Worm (Caenorhabditis elegans) whole organism, late embryonic: Measurements from ENCODE around the gene Y25C1A.6.

Experiments
- C08G9.2 ChIP-seq: sonication (generic microtip); optimal IDR thresholded peaks from 2 replicates; lab custom pipeline; 2016; ENCODE audit warnings: mild to moderate bottlenecking, missing genetic modification characterization, moderate library complexity, missing compliant biosample characterization
- F13H6.1 ChIP-seq: sonication (generic microtip); optimal IDR thresholded peaks from 2 replicates; lab custom pipeline; 2016; ENCODE audit warnings: missing genetic modification characterization, missing compliant biosample characterization
- K02D7.2 ChIP-seq: sonication (generic microtip); optimal IDR thresholded peaks from 2 replicates; lab custom pipeline; 2017; ENCODE audit warnings: mild to moderate bottlenecking, missing genetic modification characterization, missing compliant biosample characterization
- T23F11.4 ChIP-seq: fragments of 200-800 bp; sonication (Bioruptor generic); optimal IDR thresholded peaks from 2 replicates; lab custom pipeline; 2018; ENCODE audit warnings: mild to moderate bottlenecking, missing genetic modification characterization, missing compliant biosample characterization
- Y22D7AL.16 ChIP-seq: sonication (generic microtip); optimal IDR thresholded peaks from 2 replicates; lab custom pipeline; 2016; ENCODE audit warnings: missing genetic modification characterization, missing compliant biosample characterization
- ama-1 ChIP-seq: fragments of 150-350 bp; optimal IDR thresholded peaks from 2 replicates; lab custom pipeline; 2014
- ceh-18 ChIP-seq: sonication (generic microtip); optimal IDR thresholded peaks from 2 replicates; lab custom pipeline; 2016; ENCODE audit warnings: missing genetic modification characterization, missing compliant biosample characterization
- ceh-2 ChIP-seq: sonication (generic microtip); optimal IDR thresholded peaks from 2 replicates; lab custom pipeline; 2016; ENCODE audit warnings: missing genotype, missing genetic modification characterization, missing compliant biosample characterization
- ceh-22 ChIP-seq: sonication (generic microtip); optimal IDR thresholded peaks from 2 replicates; lab custom pipeline; 2017; ENCODE audit warnings: missing biosample characterization, missing genetic modification characterization
- ceh-24 ChIP-seq: sonication (generic microtip); optimal IDR thresholded peaks from 2 replicates; lab custom pipeline; 2016; ENCODE audit warnings: mild to moderate bottlenecking, missing genetic modification characterization, missing compliant biosample characterization
- ceh-30 ChIP-seq: fragments of 150-350 bp; optimal IDR thresholded peaks from 2 replicates; lab custom pipeline; 2014; ENCODE audit warnings: missing biosample characterization, missing genetic modification characterization
- ceh-31 ChIP-seq: sonication (generic microtip); optimal IDR thresholded peaks from 2 replicates; lab custom pipeline; 2016; ENCODE audit warnings: missing genetic modification characterization, missing compliant biosample characterization
- ceh-34 ChIP-seq: sonication (generic microtip); optimal IDR thresholded peaks from 2 replicates; lab custom pipeline; 2016; ENCODE audit warnings: mild to moderate bottlenecking, missing genetic modification characterization, missing compliant biosample characterization
- ceh-6 ChIP-seq: fragments of 200-800 bp; sonication (Bioruptor generic); optimal IDR thresholded peaks from 2 replicates; lab custom pipeline; 2018; ENCODE audit warnings: mild to moderate bottlenecking, missing genetic modification characterization, missing compliant biosample characterization
- ceh-9 ChIP-seq: sonication (generic microtip); optimal IDR thresholded peaks from 2 replicates; lab custom pipeline; 2016; ENCODE audit warnings: mild to moderate bottlenecking, missing genetic modification characterization, inconsistent platforms, missing compliant biosample characterization
- che-1 ChIP-seq: sonication (generic microtip); optimal IDR thresholded peaks from 2 replicates; lab custom pipeline; 2016; ENCODE audit warnings: mild to moderate bottlenecking, missing genetic modification characterization, missing compliant biosample characterization
- dmd-4 ChIP-seq: sonication (generic microtip); optimal IDR thresholded peaks from 2 replicates; lab custom pipeline; 2016; ENCODE audit warnings: borderline replicate concordance, missing genetic modification characterization, missing compliant biosample characterization
- dve-1 ChIP-seq: sonication (generic microtip); optimal IDR thresholded peaks from 2 replicates; lab custom pipeline; 2017; ENCODE audit warnings: antibody characterized with exemption, mild to moderate bottlenecking, missing genetic modification characterization, missing compliant biosample characterization
- elt-4 ChIP-seq: sonication (generic microtip); optimal IDR thresholded peaks from 2 replicates; lab custom pipeline; 2016; ENCODE audit warnings: missing genetic modification characterization, missing compliant biosample characterization
- ets-4 ChIP-seq: sonication (generic microtip); optimal IDR thresholded peaks from 2 replicates; lab custom pipeline; 2016; ENCODE audit warnings: missing genetic modification characterization, missing compliant biosample characterization
- fax-1 ChIP-seq: sonication (generic microtip); optimal IDR thresholded peaks from 2 replicates; lab custom pipeline; 2016; ENCODE audit warnings: missing genotype, missing genetic modification characterization, missing compliant biosample characterization
- fkh-6 ChIP-seq: sonication (generic microtip); optimal IDR thresholded peaks from 2 replicates; lab custom pipeline; 2016; ENCODE audit warnings: missing genetic modification characterization, missing compliant biosample characterization
- gmeb-2 ChIP-seq: sonication (generic microtip); optimal IDR thresholded peaks from 2 replicates; lab custom pipeline; 2016; ENCODE audit warnings: missing genetic modification characterization, inconsistent platforms, missing compliant biosample characterization
- hlh-13 ChIP-seq: fragments of 200-800 bp; sonication (Bioruptor generic); optimal IDR thresholded peaks from 2 replicates; lab custom pipeline; 2018; ENCODE audit warnings: mild to moderate bottlenecking, missing genetic modification characterization, missing compliant biosample characterization
- hlh-15 ChIP-seq: sonication (generic microtip); optimal IDR thresholded peaks from 2 replicates; lab custom pipeline; 2016; ENCODE audit warnings: missing genetic modification characterization, missing compliant biosample characterization
- hlh-8 ChIP-seq: sonication (generic microtip); optimal IDR thresholded peaks from 2 replicates; lab custom pipeline; 2016; ENCODE audit warnings: missing genotype, missing genetic modification characterization, missing compliant biosample characterization
- mec-3 ChIP-seq: sonication (generic microtip); optimal IDR thresholded peaks from 2 replicates; lab custom pipeline; 2016; ENCODE audit warnings: borderline replicate concordance, missing genetic modification characterization, missing compliant biosample characterization
- nhr-11 ChIP-seq: fragments of 150-350 bp; optimal IDR thresholded peaks from 2 replicates; lab custom pipeline; 2014; ENCODE audit warnings: missing biosample characterization, missing genetic modification characterization
- nhr-232 ChIP-seq: sonication (generic microtip); optimal IDR thresholded peaks from 2 replicates; lab custom pipeline; 2016; ENCODE audit warnings: missing genetic modification characterization, missing compliant biosample characterization
- odd-2 ChIP-seq: sonication (generic microtip); optimal IDR thresholded peaks from 2 replicates; lab custom pipeline; 2017; ENCODE audit warnings: antibody characterized with exemption, mild to moderate bottlenecking, missing genetic modification characterization, missing compliant biosample characterization
- pat-9 ChIP-seq: fragments of 200-800 bp; sonication (Bioruptor generic); optimal IDR thresholded peaks from 2 replicates; lab custom pipeline; 2018; ENCODE audit warnings: mild to moderate bottlenecking, missing genetic modification characterization, moderate library complexity, missing compliant biosample characterization
- pax-1 ChIP-seq: fragments of 150-350 bp; optimal IDR thresholded peaks from 2 replicates; lab custom pipeline; 2014; ENCODE audit warnings: missing biosample characterization, missing genetic modification characterization
- pha-2 ChIP-seq: sonication (generic microtip); optimal IDR thresholded peaks from 2 replicates; lab custom pipeline; 2017; ENCODE audit warnings: mild to moderate bottlenecking, missing genetic modification characterization, missing compliant biosample characterization
- pha-4 ChIP-seq: fragments of 150-350 bp; optimal IDR thresholded peaks from 2 replicates; lab custom pipeline; 2018; ENCODE audit warnings: missing biosample characterization, missing genetic modification reagents, missing genetic modification characterization
- pqm-1 ChIP-seq: sonication (generic microtip); optimal IDR thresholded peaks from 2 replicates; lab custom pipeline; 2016; ENCODE audit warnings: missing genetic modification characterization, missing compliant biosample characterization
- ref-2 ChIP-seq: sonication (generic microtip); optimal IDR thresholded peaks from 2 replicates; lab custom pipeline; 2016; ENCODE audit warnings: missing genetic modification characterization, missing compliant biosample characterization
- rnt-1 ChIP-seq: sonication (generic microtip); optimal IDR thresholded peaks from 2 replicates; lab custom pipeline; 2016; ENCODE audit warnings: missing genetic modification characterization, missing compliant biosample characterization
- sdc-2 ChIP-seq: sonication (generic microtip); optimal IDR thresholded peaks from 2 replicates; lab custom pipeline; 2016; ENCODE audit warnings: missing genotype, missing genetic modification characterization, missing compliant biosample characterization
- sox-2 ChIP-seq: fragments of 200-800 bp; sonication (Bioruptor generic); IDR thresholded peaks from 2 replicates; pipeline ENCODE4 v1.3.6; 2022; ENCODE audit warnings: missing genetic modification reagents, missing genetic modification characterization, missing compliant biosample characterization
- syd-9 ChIP-seq: sonication (generic microtip); optimal IDR thresholded peaks from 2 replicates; lab custom pipeline; 2016; ENCODE audit warnings: mild to moderate bottlenecking, missing genetic modification characterization, moderate library complexity, missing compliant biosample characterization
- tbx-2 ChIP-seq: sonication (generic microtip); optimal IDR thresholded peaks from 2 replicates; lab custom pipeline; 2016; ENCODE audit warnings: missing genetic modification characterization, missing compliant biosample characterization
- tbx-7 ChIP-seq: sonication (generic microtip); optimal IDR thresholded peaks from 2 replicates; lab custom pipeline; 2016; ENCODE audit warnings: missing genotype, missing genetic modification characterization, missing compliant biosample characterization
- unc-3 ChIP-seq, 2 experiments: fragments of 200-800 bp in 1 of 2; sonication (Bioruptor generic) in 1 of 2; sonication (generic microtip) in 1 of 2; conservative IDR thresholded peaks in 1 of 2; optimal IDR thresholded peaks in 1 of 2; 2 replicates each; pipeline versions ENCODE4 v1.3.6 to Lab custom; 2016 to 2022; ENCODE audit warnings: missing compliant biosample characterization in 2 of 2, missing genetic modification characterization in 2 of 2, missing genetic modification reagents in 1 of 2
- unc-42 ChIP-seq: sonication (generic microtip); optimal IDR thresholded peaks from 2 replicates; lab custom pipeline; 2016; ENCODE audit warnings: missing genotype, missing genetic modification characterization, missing compliant biosample characterization
- unc-55 ChIP-seq: sonication (generic microtip); optimal IDR thresholded peaks from 2 replicates; lab custom pipeline; 2017; ENCODE audit warnings: missing biosample characterization, missing genetic modification reagents, missing genetic modification characterization
- ztf-16 ChIP-seq: sonication (generic microtip); optimal IDR thresholded peaks from 2 replicates; lab custom pipeline; 2017; ENCODE audit warnings: missing genetic modification characterization, missing compliant biosample characterization

The Y25C1A.6 gene

ce11 chrII:3052843-3053242 lies 8.0 kb upstream of the Y25C1A.6 start:
- TF ChIP-seq ceh-31 (tag; lab: Kevin White, UChicago) = no peak
- no peak for TF ChIP-seq Y22D7AL.16 (tag; lab: Kevin White, UChicago)

- no peak for TF ChIP-seq sdc-2 (tag; lab: Kevin White, UChicago)
- no peak for TF ChIP-seq ama-1 (lab: Kevin White, UChicago)
- TF ChIP-seq ceh-34 (tag; lab: Kevin White, UChicago) = no peak
- TF ChIP-seq elt-4 = no peak
- no peak for TF ChIP-seq fax-1
- TF ChIP-seq C08G9.2 (tag; lab: Kevin White, UChicago) = no peak
- TF ChIP-seq, all 69 proteins: peak for 0
Measured at ce11 chrII:3053689-3054088, 7.2 kb upstream of the Y25C1A.6 start.

- no peak for TF ChIP-seq rnt-1 (tag; lab: Kevin White, UChicago)
- no peak for TF ChIP-seq unc-42
- TF ChIP-seq hlh-8 (tag; lab: Kevin White, UChicago) = no peak
- no peak for TF ChIP-seq ceh-6
- no peak for TF ChIP-seq ceh-18
- TF ChIP-seq pha-4 (tag; lab: Kevin White, UChicago) = no peak
- no peak for TF ChIP-seq dmd-4 (tag; lab: Kevin White, UChicago)
- TF ChIP-seq ref-2 (tag; lab: Kevin White, UChicago) = no peak
- TF ChIP-seq ceh-31 (tag; lab: Kevin White, UChicago) = no peak
- TF ChIP-seq odd-2 (tag; lab: Kevin White, UChicago) = no peak
- TF ChIP-seq hlh-15 = no peak
- TF ChIP-seq unc-3 (GFP tag; conservative IDR thresholded peaks at IDR 0.05; lab: Robert Waterston, UW) = no peak
- no peak for TF ChIP-seq unc-3 (tag; optimal IDR thresholded peaks at IDR 0.05; lab: Kevin White, UChicago)
- TF ChIP-seq gmeb-2 (tag; lab: Kevin White, UChicago) = no peak
- no peak for TF ChIP-seq ceh-24 (tag; lab: Kevin White, UChicago)
- no peak for TF ChIP-seq pax-1 (tag; lab: Kevin White, UChicago)
- TF ChIP-seq ceh-2 (tag; lab: Kevin White, UChicago) = no peak
- no peak for TF ChIP-seq tbx-7 (tag; lab: Kevin White, UChicago)
Measured at ce11 chrII:3054221-3054620, 6.7 kb upstream of the Y25C1A.6 start, which contains the start of gene lido-13. TSS of gene lido-13 (minus strand) at chrII:3054321.

- TF ChIP-seq fkh-6 (no peak), pat-9 (no peak), ceh-24 (tag; lab: Kevin White, UChicago) (no peak), ceh-34 (tag; lab: Kevin White, UChicago) (peak; percentile 55), sox-2 (GFP tag; lab: Robert Waterston, UW) (no peak), dve-1 (no peak), nhr-11 (tag; lab: Kevin White, UChicago) (no peak), tbx-7 (tag; lab: Kevin White, UChicago) (no peak), ceh-2 (tag; lab: Kevin White, UChicago) (peak; percentile 11), hlh-13 (no peak), gmeb-2 (tag; lab: Kevin White, UChicago) (no peak), ceh-30 (tag; lab: Kevin White, UChicago) (no peak), nhr-232 (tag; lab: Kevin White, UChicago) (no peak), che-1 (tag; lab: Kevin White, UChicago) (no peak), Y22D7AL.16 (tag; lab: Kevin White, UChicago) (no peak), elt-4 (no peak), dmd-4 (tag; lab: Kevin White, UChicago) (no peak), pha-2 (tag; lab: Kevin White, UChicago) (no peak), ceh-9 (tag; lab: Kevin White, UChicago) (no peak), ref-2 (tag; lab: Kevin White, UChicago) (peak; percentile 23), ceh-31 (tag; lab: Kevin White, UChicago) (peak; percentile 31), ceh-22 (tag; lab: Kevin White, UChicago) (no peak), F13H6.1 (tag; lab: Kevin White, UChicago) (no peak), ets-4 (no peak), fax-1 (no peak), K02D7.2 (tag; lab: Kevin White, UChicago) (no peak), C08G9.2 (tag; lab: Kevin White, UChicago) (no peak), tbx-2 (tag; lab: Kevin White, UChicago) (peak; percentile 22), T23F11.4 (no peak), syd-9 (tag; lab: Kevin White, UChicago) (no peak), ztf-16 (no peak), mec-3 (tag; lab: Kevin White, UChicago) (no peak), unc-55 (no peak), pqm-1 (tag; lab: Kevin White, UChicago) (no peak)
Measured at ce11 chrII:3054622-3055021, 6.3 kb upstream of the Y25C1A.6 start.
